Worm (Caenorhabditis elegans) whole organism, young adult: Measurements from ENCODE around the gene F57G9.3.

ENCODE experiments used
- F57C9.4 ChIP-seq: sonication (generic microtip); optimal IDR thresholded peaks from 2 replicates; lab custom pipeline; 2017; ENCODE audit warnings: mild to moderate bottlenecking, missing genetic modification characterization, missing compliant biosample characterization
- T07F8.4 ChIP-seq: sonication (generic microtip); optimal IDR thresholded peaks from 2 replicates; lab custom pipeline; 2016; ENCODE audit warnings: mild to moderate bottlenecking, missing genetic modification characterization, moderate library complexity, missing compliant biosample characterization
- Y53F4B.3 ChIP-seq: fragments of 200-800 bp; sonication (Bioruptor generic); IDR thresholded peaks from 2 replicates; pipeline ENCODE4 v1.3.6; 2022; ENCODE audit warnings: missing genetic modification reagents, missing genetic modification characterization, missing compliant biosample characterization
- Y53G8AR.9 ChIP-seq: fragments of 200-800 bp; sonication (Bioruptor generic); conservative IDR thresholded peaks from 2 replicates; pipeline ENCODE4 v1.3.6; 2022; ENCODE audit warnings: missing genetic modification reagents, missing genetic modification characterization, missing compliant biosample characterization
- Y56A3A.18 ChIP-seq: fragments of 200-800 bp; sonication (Bioruptor generic); IDR thresholded peaks from 2 replicates; pipeline ENCODE4 v1.3.6; 2022; ENCODE audit warnings: missing genetic modification reagents, missing genetic modification characterization, missing compliant biosample characterization
- Y79H2A.3 ChIP-seq: fragments of 200-800 bp; sonication (Bioruptor generic); conservative IDR thresholded peaks from 2 replicates; pipeline ENCODE4 v1.3.6; 2022; ENCODE audit warnings: missing genetic modification reagents, missing genetic modification characterization, missing compliant biosample characterization
- akir-1 ChIP-seq: fragments of 200-800 bp; sonication (Bioruptor generic); optimal IDR thresholded peaks from 2 replicates; lab custom pipeline; 2018; ENCODE audit warnings: mild to moderate bottlenecking, missing genetic modification characterization, moderate library complexity, missing compliant biosample characterization
- aptf-2 ChIP-seq: fragments of 200-800 bp; sonication (Bioruptor generic); conservative IDR thresholded peaks from 2 replicates; pipeline ENCODE4 v1.3.6; 2022; ENCODE audit warnings: missing genetic modification reagents, missing genetic modification characterization, missing compliant biosample characterization
- attf-3 ChIP-seq: fragments of 200-800 bp; sonication (Bioruptor generic); conservative IDR thresholded peaks from 2 replicates; pipeline ENCODE4 v1.3.6; 2022; ENCODE audit warnings: missing genetic modification reagents, missing genetic modification characterization, missing compliant biosample characterization
- cebp-2 ChIP-seq: fragments of 200-800 bp; sonication (Bioruptor generic); IDR thresholded peaks from 2 replicates; pipeline ENCODE4 v1.3.6; 2022; ENCODE audit warnings: missing genetic modification characterization, missing compliant biosample characterization
- ceh-40 ChIP-seq: fragments of 200-800 bp; sonication (Bioruptor generic); IDR thresholded peaks from 2 replicates; pipeline ENCODE4 v1.3.6; 2022; ENCODE audit warnings: missing genetic modification characterization, missing compliant biosample characterization
- ceh-91 ChIP-seq: fragments of 200-800 bp; sonication (Bioruptor generic); IDR thresholded peaks from 2 replicates; pipeline ENCODE4 v1.3.6; 2022; ENCODE audit warnings: missing genetic modification reagents, missing genetic modification characterization, missing compliant biosample characterization
- die-1 ChIP-seq: sonication (generic microtip); optimal IDR thresholded peaks from 2 replicates; lab custom pipeline; 2016; ENCODE audit warnings: missing genotype, mild to moderate bottlenecking, missing genetic modification characterization, missing compliant biosample characterization
- egrh-3 ChIP-seq: fragments of 200-800 bp; sonication (Bioruptor generic); IDR thresholded peaks from 2 replicates; pipeline ENCODE4 v1.3.6; 2022; ENCODE audit warnings: missing genetic modification reagents, missing genetic modification characterization, missing compliant biosample characterization
- ets-4 ChIP-seq: fragments of 200-800 bp; sonication (Bioruptor generic); optimal IDR thresholded peaks from 2 replicates; lab custom pipeline; 2018; ENCODE audit warnings: mild to moderate bottlenecking, missing genetic modification characterization, missing compliant biosample characterization
- hlh-26 ChIP-seq: fragments of 200-800 bp; sonication (Bioruptor generic); conservative IDR thresholded peaks from 2 replicates; pipeline ENCODE4 v1.3.6; 2022; ENCODE audit warnings: missing genetic modification reagents, missing genetic modification characterization, missing compliant biosample characterization
- hrde-1 ChIP-seq: sonication (generic microtip); optimal IDR thresholded peaks from 2 replicates; lab custom pipeline; 2016; ENCODE audit warnings: missing genetic modification characterization, mild to moderate bottlenecking, missing compliant biosample characterization, moderate library complexity, missing genotype, missing genetic modification reagents, borderline replicate concordance
- let-526 ChIP-seq: fragments of 200-800 bp; sonication (Bioruptor generic); IDR thresholded peaks from 2 replicates; pipeline ENCODE4 v1.3.6; 2022; ENCODE audit warnings: missing genetic modification reagents, missing genetic modification characterization, missing compliant biosample characterization
- lin-35 ChIP-seq, 3 experiments: fragments of 150-350 bp in 2 of 3; sonication (generic microtip) in 1 of 3; optimal IDR thresholded peaks; 2 replicates each; lab custom pipeline; 2014 to 2018; ENCODE audit warnings: missing biosample characterization in 3 of 3, missing genetic modification characterization in 3 of 3, missing genetic modification reagents in 3 of 3
- lin-40 ChIP-seq: sonication (generic microtip); optimal IDR thresholded peaks from 2 replicates; lab custom pipeline; 2016; ENCODE audit warnings: missing genetic modification characterization, mild to moderate bottlenecking, missing compliant biosample characterization, missing genotype, missing genetic modification reagents
- lsy-27 ChIP-seq: sonication (generic microtip); optimal IDR thresholded peaks from 2 replicates; lab custom pipeline; 2017; ENCODE audit warnings: missing genetic modification characterization, mild to moderate bottlenecking, missing compliant biosample characterization, antibody characterized with exemption, missing genotype, borderline replicate concordance; ENCODE audit not compliant: insufficient read depth
- nfya-1 ChIP-seq: sonication (generic microtip); optimal IDR thresholded peaks from 2 replicates; lab custom pipeline; 2017; ENCODE audit warnings: antibody characterized with exemption, missing compliant biosample characterization, missing genetic modification characterization, borderline replicate concordance; ENCODE audit not compliant: insufficient read depth
- nfya-2 ChIP-seq: fragments of 200-800 bp; sonication (Bioruptor generic); IDR thresholded peaks from 2 replicates; pipeline ENCODE4 v1.3.6; 2022; ENCODE audit warnings: missing genetic modification reagents, missing genetic modification characterization, missing compliant biosample characterization
- rcor-1 ChIP-seq: fragments of 200-800 bp; sonication (Bioruptor generic); IDR thresholded peaks from 2 replicates; pipeline ENCODE4 v1.3.6; 2022; ENCODE audit warnings: missing genetic modification reagents, missing genetic modification characterization, missing compliant biosample characterization
- repo-1 ChIP-seq: sonication (generic microtip); optimal IDR thresholded peaks from 2 replicates; lab custom pipeline; 2017; ENCODE audit warnings: mild to moderate bottlenecking, missing genetic modification characterization, missing compliant biosample characterization
- sdz-38 ChIP-seq: sonication (generic microtip); optimal IDR thresholded peaks from 2 replicates; lab custom pipeline; 2016; ENCODE audit warnings: missing genotype, missing genetic modification characterization, missing compliant biosample characterization
- sea-2 ChIP-seq: fragments of 200-800 bp; sonication (Bioruptor generic); IDR thresholded peaks from 2 replicates; pipeline ENCODE4 v1.3.6; 2022; ENCODE audit warnings: missing genetic modification characterization, missing compliant biosample characterization
- snpc-4 ChIP-seq, 5 experiments: fragments of 150-350 bp in 1 of 5; sonication (generic microtip) in 4 of 5; optimal IDR thresholded peaks; 2 replicates each; lab custom pipeline; 2014 to 2018; ENCODE audit warnings: missing genetic modification characterization in 5 of 5, missing biosample characterization in 3 of 5, antibody characterized with exemption in 2 of 5, mild to moderate bottlenecking in 2 of 5, missing compliant biosample characterization in 2 of 5, missing genotype in 2 of 5, moderate library complexity in 2 of 5, missing genetic modification reagents in 1 of 5
- somi-1 ChIP-seq: fragments of 200-800 bp; sonication (Bioruptor generic); optimal IDR thresholded peaks from 2 replicates; lab custom pipeline; 2018; ENCODE audit warnings: mild to moderate bottlenecking, missing genetic modification characterization, missing compliant biosample characterization
- unc-130 ChIP-seq: sonication (generic microtip); optimal IDR thresholded peaks from 2 replicates; lab custom pipeline; 2016; ENCODE audit warnings: missing genetic modification reagents, missing genetic modification characterization, missing compliant biosample characterization
- zim-3 ChIP-seq: sonication (generic microtip); optimal IDR thresholded peaks from 2 replicates; lab custom pipeline; 2017; ENCODE audit warnings: mild to moderate bottlenecking, missing genetic modification characterization, moderate library complexity, missing compliant biosample characterization
- ztf-18 ChIP-seq: sonication (generic microtip); optimal IDR thresholded peaks from 2 replicates; lab custom pipeline; 2016; ENCODE audit warnings: missing genotype, mild to moderate bottlenecking, missing genetic modification characterization, missing compliant biosample characterization
- ztf-22 ChIP-seq: fragments of 200-800 bp; sonication (Bioruptor generic); optimal IDR thresholded peaks from 2 replicates; lab custom pipeline; 2018; ENCODE audit warnings: mild to moderate bottlenecking, missing genetic modification characterization, moderate library complexity, missing compliant biosample characterization
- ztf-26 ChIP-seq: sonication (generic microtip); optimal IDR thresholded peaks from 2 replicates; lab custom pipeline; 2017; ENCODE audit warnings: missing genetic modification characterization, missing compliant biosample characterization
- ztf-3 ChIP-seq: fragments of 200-800 bp; sonication (Bioruptor generic); optimal IDR thresholded peaks from 2 replicates; lab custom pipeline; 2018; ENCODE audit warnings: mild to moderate bottlenecking, missing genetic modification characterization, missing compliant biosample characterization

F57G9.3 gene

ce11 chrII:12412417-12412816 is 2.4 kb upstream of the F57G9.3 start, which contains the start of gene Y57A10C.1:
Gene Y57A10C.1, minus strand, starts transcription at chrII:12412517.
- TF ChIP-seq lin-40, result no peak
- TF ChIP-seq somi-1 (GFP tag; lab: Kevin White, UChicago), result no peak
- no peak for TF ChIP-seq zim-3 (tag; lab: Kevin White, UChicago)
- TF ChIP-seq ztf-3 (GFP tag; lab: Kevin White, UChicago), result no peak
- no peak for TF ChIP-seq nfya-1
- no peak for TF ChIP-seq cebp-2
- no peak for TF ChIP-seq ztf-22
- TF ChIP-seq die-1 (tag; lab: Kevin White, UChicago), result no peak
- TF ChIP-seq Y79H2A.3 (GFP tag; lab: Robert Waterston, UW), result no peak
- TF ChIP-seq F57C9.4, result no peak
- no peak for TF ChIP-seq nfya-2 (GFP tag; lab: Robert Waterston, UW)
- no peak for TF ChIP-seq lin-35 (GFP tag; optimal IDR thresholded peaks at IDR 0.05; lab: Kevin White, UChicago)
- no peak for TF ChIP-seq hlh-26 (GFP tag; lab: Robert Waterston, UW)
- no peak for TF ChIP-seq let-526
- TF ChIP-seq Y53F4B.3 (GFP tag; lab: Robert Waterston, UW), result no peak
- no peak for TF ChIP-seq sea-2 (GFP tag; lab: Robert Waterston, UW)
- TF ChIP-seq unc-130, result no peak
- TF ChIP-seq ets-4 (GFP tag; lab: Kevin White, UChicago), result no peak
- no peak for TF ChIP-seq akir-1 (GFP tag; lab: Kevin White, UChicago)

ce11 chrII:12408717-12409116 is 1.3 kb downstream of the F57G9.3 start, which contains the start of gene sre-31:
Gene sre-31, minus strand, starts transcription at chrII:12408817.
- TF ChIP-seq lsy-27 (tag; lab: Kevin White, UChicago) (no peak), repo-1 (tag; lab: Kevin White, UChicago) (no peak), hlh-26 (GFP tag; lab: Robert Waterston, UW) (no peak), hrde-1 (tag; lab: Kevin White, UChicago) (no peak), cebp-2 (no peak), die-1 (tag; lab: Kevin White, UChicago) (no peak), ztf-18 (tag; lab: Kevin White, UChicago) (no peak), lin-35 (GFP tag; optimal IDR thresholded peaks at IDR 0.05; lab: Kevin White, UChicago) (no peak), ztf-26 (no peak), attf-3 (GFP tag; lab: Robert Waterston, UW) (no peak), unc-130 (no peak), egrh-3 (GFP tag; lab: Robert Waterston, UW) (no peak), T07F8.4 (tag; lab: Kevin White, UChicago) (no peak), rcor-1 (GFP tag; lab: Robert Waterston, UW) (no peak), ceh-91 (GFP tag; lab: Robert Waterston, UW) (no peak), ceh-40 (GFP tag; lab: Robert Waterston, UW) (no peak), F57C9.4 (no peak), snpc-4 (GFP tag; optimal IDR thresholded peaks at IDR 0.05; lab: Kevin White, UChicago) (no peak), snpc-4 (tag; optimal IDR thresholded peaks at IDR 0.05; lab: Kevin White, UChicago) (no peak), aptf-2 (GFP tag; lab: Robert Waterston, UW) (no peak), Y53G8AR.9 (GFP tag; lab: Robert Waterston, UW) (no peak)
- TF ChIP-seq, all 124 proteins: peak for 0

- no peak for TF ChIP-seq Y56A3A.18
- no peak for TF ChIP-seq sdz-38 (tag; lab: Kevin White, UChicago)
Measured at ce11 chrII:12406394-12406793, 3.6 kb downstream of the F57G9.3 start, which contains the start of gene sre-30. Gene sre-30, minus strand, starts transcription at chrII:12406494.
